Worm (Caenorhabditis elegans): Measurements from ENCODE around the gene xdh-1.

- TF ChIP-seq pha-4 (tag; optimal IDR thresholded peaks at IDR 0.05) (no peak), ets-4 (tag; optimal IDR thresholded peaks at IDR 0.05) (no peak), sox-2 (GFP tag; IDR thresholded peaks at IDR 0.05) (no peak), che-1 (tag; optimal IDR thresholded peaks at IDR 0.05) (no peak), ceh-2 (tag; optimal IDR thresholded peaks at IDR 0.05) (no peak), pha-2 (tag; optimal IDR thresholded peaks at IDR 0.05) (no peak), tbx-7 (tag; optimal IDR thresholded peaks at IDR 0.05) (no peak), elt-2 (tag; optimal IDR thresholded peaks at IDR 0.05) (no peak), fkh-10 (GFP tag; optimal IDR thresholded peaks at IDR 0.05) (no peak), nfya-1 (tag; optimal IDR thresholded peaks at IDR 0.05) (no peak), pqm-1 (tag; optimal IDR thresholded peaks at IDR 0.05) (no peak), hlh-30 (tag; optimal IDR thresholded peaks at IDR 0.05; ENCODE audit: insufficient read depth) (no peak), lin-11 (tag; optimal IDR thresholded peaks at IDR 0.05) (no peak)
Measured at ce11 chrIV:14387766-14388553, 24.7 kb downstream of the xdh-1 start.
